Fruit fly (Drosophila melanogaster): Measurements from ENCODE around the gene lgs.

lgs gene

DNA sequence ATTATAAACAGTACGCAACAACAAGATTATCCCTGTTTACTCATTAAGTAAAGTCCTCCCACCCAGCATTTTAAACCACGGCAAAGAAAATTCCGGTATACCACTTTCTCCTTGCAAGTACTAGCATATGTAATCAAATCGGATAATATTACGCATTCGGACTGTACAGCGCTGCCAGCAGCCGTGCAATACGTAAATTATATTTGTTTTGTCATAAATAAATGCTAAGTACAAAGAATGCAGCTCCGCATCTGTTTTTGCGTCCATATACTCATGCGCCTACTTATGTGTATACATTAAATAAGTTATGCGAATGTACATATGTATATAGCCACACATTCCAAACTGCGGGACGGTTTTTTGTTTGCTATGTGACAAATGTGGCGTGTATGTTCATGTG is 45.2 kb downstream of the lgs start:
- TF ChIP-seq ttk (optimal IDR thresholded peaks at IDR 0.05) (no peak), h (optimal IDR thresholded peaks at IDR 0.05) (no peak), Sin3A (optimal IDR thresholded peaks at IDR 0.05) (no peak), insv (optimal IDR thresholded peaks at IDR 0.05) (no peak), psq (optimal IDR thresholded peaks at IDR 0.05) (no peak), Myc (optimal IDR thresholded peaks at IDR 0.05) (no peak)

- TF ChIP-seq ttk (optimal IDR thresholded peaks at IDR 0.05) (no peak), insv (optimal IDR thresholded peaks at IDR 0.05) (no peak), Sin3A (optimal IDR thresholded peaks at IDR 0.05) (no peak), psq (optimal IDR thresholded peaks at IDR 0.05) (no peak)
Observed at dm6 chr4:395869-396568, 47.7 kb downstream of the lgs start.

dm6 chr4:395505-395868 is 48.2 kb downstream of the lgs start, which contains the start of gene dati:
dati (minus strand) TSS chr4:395605.
- no peak for TF ChIP-seq psq (optimal IDR thresholded peaks at IDR 0.05)
- TF ChIP-seq h (optimal IDR thresholded peaks at IDR 0.05): no peak
- TF ChIP-seq insv (optimal IDR thresholded peaks at IDR 0.05): no peak
- no peak for TF ChIP-seq Myc (optimal IDR thresholded peaks at IDR 0.05)
- no peak for TF ChIP-seq ttk (optimal IDR thresholded peaks at IDR 0.05)

DNA sequence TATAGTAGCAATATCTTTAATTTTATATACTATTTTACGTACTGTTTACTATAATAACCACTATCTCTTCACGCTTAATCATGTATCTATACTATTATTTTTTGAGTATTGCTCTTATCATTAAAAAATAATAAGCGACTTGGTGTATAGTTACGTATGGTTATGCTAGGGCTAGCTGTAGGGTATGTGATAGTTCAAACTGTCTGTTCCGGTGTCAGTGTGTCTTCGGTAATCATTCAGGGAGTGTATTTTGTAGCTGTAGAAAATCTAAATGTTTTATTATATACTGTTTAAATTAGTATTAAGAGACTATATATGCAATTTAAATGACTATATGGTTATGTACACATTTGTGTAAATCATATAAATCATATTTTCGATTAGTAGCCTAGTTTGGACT is 49.3 kb downstream of the lgs start:
- TF ChIP-seq psq (optimal IDR thresholded peaks at IDR 0.05): no peak
- TF ChIP-seq Myc (optimal IDR thresholded peaks at IDR 0.05): no peak
- no peak for TF ChIP-seq Sin3A (optimal IDR thresholded peaks at IDR 0.05)
- TF ChIP-seq h (optimal IDR thresholded peaks at IDR 0.05): no peak
- TF ChIP-seq ttk (optimal IDR thresholded peaks at IDR 0.05): no peak
- TF ChIP-seq insv (optimal IDR thresholded peaks at IDR 0.05): no peak

- no peak for TF ChIP-seq Myc (optimal IDR thresholded peaks at IDR 0.05)
- TF ChIP-seq ttk (optimal IDR thresholded peaks at IDR 0.05): no peak
- no peak for TF ChIP-seq h (optimal IDR thresholded peaks at IDR 0.05)
- no peak for TF ChIP-seq psq (optimal IDR thresholded peaks at IDR 0.05)
- TF ChIP-seq insv (optimal IDR thresholded peaks at IDR 0.05): no peak
- TF ChIP-seq Sin3A (optimal IDR thresholded peaks at IDR 0.05): no peak
Observed at dm6 chr4:393190-393799, 50.4 kb downstream of the lgs start.

DNA sequence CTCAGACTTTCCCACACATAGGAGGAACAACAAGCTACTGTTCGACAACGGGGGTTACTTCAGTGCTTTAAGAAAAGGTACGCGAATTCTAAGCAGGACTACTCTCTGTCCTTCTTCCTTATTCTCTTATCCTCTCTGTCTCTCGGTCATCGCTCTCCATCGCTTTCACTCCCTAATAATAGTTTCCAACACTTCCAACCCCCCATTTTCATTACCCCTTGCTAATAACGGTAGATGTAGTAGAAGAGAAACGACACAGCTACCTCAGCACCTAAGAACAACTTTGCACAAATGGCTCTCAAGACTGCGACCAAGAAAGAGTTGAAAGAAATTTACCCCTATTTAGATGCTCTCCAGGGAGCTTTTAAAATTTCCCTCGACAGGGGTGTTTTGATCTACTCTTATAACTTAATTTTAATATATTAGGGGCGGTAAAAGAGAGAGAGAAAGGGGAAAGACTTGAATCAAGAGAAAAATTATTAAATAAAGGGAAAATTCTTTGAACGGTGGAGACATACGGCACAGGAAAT is 54.9 kb downstream of the lgs start:
- TF ChIP-seq Myc (optimal IDR thresholded peaks at IDR 0.05): no peak
- no peak for TF ChIP-seq Sin3A (optimal IDR thresholded peaks at IDR 0.05)
- TF ChIP-seq h (optimal IDR thresholded peaks at IDR 0.05): no peak
- no peak for TF ChIP-seq insv (optimal IDR thresholded peaks at IDR 0.05)
- TF ChIP-seq ttk (optimal IDR thresholded peaks at IDR 0.05): no peak
- TF ChIP-seq psq (optimal IDR thresholded peaks at IDR 0.05): no peak

All from Kc167 (cell line).